Worm (Caenorhabditis elegans) whole organism, young adult: ENCODE measurements around the gene cpg-23.

Experiments used
- Y95B8A.8 ChIP-seq: fragments of 200-800 bp; sonication (Bioruptor generic); IDR thresholded peaks from 2 replicates; pipeline ENCODE4 v1.3.6; 2022; ENCODE audit warnings: missing genetic modification reagents, missing genetic modification characterization, missing compliant biosample characterization
- atf-7 ChIP-seq: sonication (generic microtip); optimal IDR thresholded peaks from 2 replicates; lab custom pipeline; 2017; ENCODE audit warnings: mild to moderate bottlenecking, missing genetic modification characterization, missing compliant biosample characterization
- attf-5 ChIP-seq: fragments of 200-800 bp; sonication (Bioruptor generic); optimal IDR thresholded peaks from 2 replicates; lab custom pipeline; 2018; ENCODE audit warnings: mild to moderate bottlenecking, missing genetic modification characterization, missing compliant biosample characterization
- attf-6 ChIP-seq: fragments of 200-800 bp; sonication (Bioruptor generic); IDR thresholded peaks from 2 replicates; pipeline ENCODE4 v1.3.6; 2022; ENCODE audit warnings: missing genetic modification reagents, missing genetic modification characterization, missing compliant biosample characterization
- egl-18 ChIP-seq: fragments of 200-800 bp; sonication (Bioruptor generic); IDR thresholded peaks from 2 replicates; pipeline ENCODE4 v1.3.6; 2022; ENCODE audit warnings: missing genetic modification reagents, missing genetic modification characterization, missing compliant biosample characterization
- nfya-1 ChIP-seq: sonication (generic microtip); optimal IDR thresholded peaks from 2 replicates; lab custom pipeline; 2017; ENCODE audit warnings: antibody characterized with exemption, missing compliant biosample characterization, missing genetic modification characterization, borderline replicate concordance; ENCODE audit not compliant: insufficient read depth
- nfyb-1 ChIP-seq: fragments of 200-800 bp; sonication (Bioruptor generic); IDR thresholded peaks from 2 replicates; pipeline ENCODE4 v1.3.6; 2022; ENCODE audit warnings: missing genetic modification reagents, missing genetic modification characterization, missing compliant biosample characterization

- TF ChIP-seq egl-18 (GFP tag; lab: Robert Waterston, UW) (no peak), attf-6 (GFP tag; lab: Robert Waterston, UW) (no peak), nfya-1 (no peak), atf-7 (tag; lab: Kevin White, UChicago) (no peak), nfyb-1 (no peak), attf-5 (no peak), Y95B8A.8 (GFP tag; lab: Robert Waterston, UW) (no peak)
These were observed 8.7 kb upstream of the cpg-23 start for ce11 chrV:19131848-19132401.
